Worm (Caenorhabditis elegans) whole organism, young adult: ENCODE results near the gene col-172.

Experiments used
- C06A6.2 ChIP-seq: fragments of 200-800 bp; sonication (Bioruptor generic); conservative IDR thresholded peaks from 2 replicates; pipeline ENCODE4 v1.3.6; 2022; ENCODE audit warnings: missing genetic modification characterization, missing compliant biosample characterization
- F33H1.4 ChIP-seq: fragments of 200-800 bp; sonication (Bioruptor generic); IDR thresholded peaks from 2 replicates; pipeline ENCODE4 v1.3.6; 2022; ENCODE audit warnings: missing genetic modification reagents, missing genetic modification characterization, missing compliant biosample characterization
- ama-1 ChIP-seq, 3 experiments: fragments of 150-350 bp in 1 of 3; sonication (generic microtip) in 2 of 3; optimal IDR thresholded peaks; 2 replicates each; lab custom pipeline; 2014 to 2018; ENCODE audit warnings: missing biosample characterization in 2 of 3, missing genetic modification characterization in 2 of 3, missing genetic modification reagents in 2 of 3
- attf-5 ChIP-seq: fragments of 200-800 bp; sonication (Bioruptor generic); optimal IDR thresholded peaks from 2 replicates; lab custom pipeline; 2018; ENCODE audit warnings: mild to moderate bottlenecking, missing genetic modification characterization, missing compliant biosample characterization
- ceh-40 ChIP-seq: fragments of 200-800 bp; sonication (Bioruptor generic); IDR thresholded peaks from 2 replicates; pipeline ENCODE4 v1.3.6; 2022; ENCODE audit warnings: missing genetic modification characterization, missing compliant biosample characterization
- efl-1 ChIP-seq: fragments of 150-350 bp; optimal IDR thresholded peaks from 2 replicates; lab custom pipeline; 2014; ENCODE audit warnings: missing biosample characterization, missing genetic modification reagents, missing genetic modification characterization
- ets-4 ChIP-seq: fragments of 200-800 bp; sonication (Bioruptor generic); optimal IDR thresholded peaks from 2 replicates; lab custom pipeline; 2018; ENCODE audit warnings: mild to moderate bottlenecking, missing genetic modification characterization, missing compliant biosample characterization
- mcd-1 ChIP-seq: fragments of 200-800 bp; sonication (Bioruptor generic); IDR thresholded peaks from 2 replicates; pipeline ENCODE4 v1.3.6; 2022; ENCODE audit warnings: missing genetic modification reagents, missing genetic modification characterization, missing compliant biosample characterization
- mes-4 ChIP-seq: sonication (generic microtip); optimal IDR thresholded peaks from 2 replicates; lab custom pipeline; 2016; ENCODE audit warnings: missing genotype, missing genetic modification characterization, missing compliant biosample characterization
- snpc-4 ChIP-seq, 5 experiments: fragments of 150-350 bp in 1 of 5; sonication (generic microtip) in 4 of 5; optimal IDR thresholded peaks; 2 replicates each; lab custom pipeline; 2014 to 2018; ENCODE audit warnings: missing genetic modification characterization in 5 of 5, missing biosample characterization in 3 of 5, antibody characterized with exemption in 2 of 5, mild to moderate bottlenecking in 2 of 5, missing compliant biosample characterization in 2 of 5, missing genotype in 2 of 5, moderate library complexity in 2 of 5, missing genetic modification reagents in 1 of 5
- unc-130 ChIP-seq: sonication (generic microtip); optimal IDR thresholded peaks from 2 replicates; lab custom pipeline; 2016; ENCODE audit warnings: missing genetic modification reagents, missing genetic modification characterization, missing compliant biosample characterization
- unc-62 ChIP-seq: fragments of 150-350 bp; optimal IDR thresholded peaks from 2 replicates; lab custom pipeline; 2014; ENCODE audit warnings: missing biosample characterization, missing genetic modification reagents, missing genetic modification characterization
- ztf-25 ChIP-seq: fragments of 200-800 bp; sonication (Bioruptor generic); IDR thresholded peaks from 2 replicates; pipeline ENCODE4 v1.3.6; 2022; ENCODE audit warnings: missing genetic modification reagents, missing genetic modification characterization, missing compliant biosample characterization
- ztf-28 ChIP-seq: fragments of 200-800 bp; sonication (Bioruptor generic); IDR thresholded peaks from 2 replicates; pipeline ENCODE4 v1.3.6; 2022; ENCODE audit warnings: missing genetic modification reagents, missing genetic modification characterization, missing compliant biosample characterization

DNA sequence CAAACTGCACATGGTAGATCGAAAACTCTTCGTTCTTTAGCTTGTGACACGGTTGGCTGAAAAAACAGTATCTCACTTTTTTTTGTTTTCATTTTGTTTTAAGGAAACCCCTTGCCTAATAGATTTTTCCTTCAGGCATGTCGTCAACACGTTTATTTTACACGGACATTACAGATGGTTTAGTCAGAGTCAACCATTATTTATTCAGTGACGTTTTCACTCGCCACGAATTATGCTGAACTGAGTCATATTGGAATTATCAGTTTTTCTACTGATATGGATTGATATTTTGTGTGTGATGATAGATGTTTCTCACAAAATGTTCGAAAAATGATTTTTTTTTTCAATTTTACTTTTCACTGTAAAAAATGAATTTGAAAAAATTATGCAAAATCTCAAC is 5.2 kb upstream of the col-172 start:
- TF ChIP-seq ztf-25 (GFP tag; lab: Robert Waterston, UW) (no peak), mes-4 (tag; lab: Kevin White, UChicago) (no peak), unc-130 (GFP tag; lab: Kevin White, UChicago) (no peak), attf-5 (GFP tag; lab: Kevin White, UChicago) (no peak), ets-4 (GFP tag; lab: Kevin White, UChicago) (no peak), unc-62 (GFP tag; lab: Kevin White, UChicago) (no peak), ama-1 (optimal IDR thresholded peaks at IDR 0.05; lab: Kevin White, UChicago) (no peak), ama-1 (GFP tag; optimal IDR thresholded peaks at IDR 0.05; lab: Kevin White, UChicago) (no peak), efl-1 (no peak), snpc-4 (GFP tag; optimal IDR thresholded peaks at IDR 0.05; lab: Kevin White, UChicago) (no peak), snpc-4 (tag; optimal IDR thresholded peaks at IDR 0.05; lab: Kevin White, UChicago) (no peak), ceh-40 (GFP tag; lab: Robert Waterston, UW) (no peak), mcd-1 (GFP tag; lab: Robert Waterston, UW) (no peak), F33H1.4 (GFP tag; lab: Robert Waterston, UW) (no peak), C06A6.2 (no peak), ztf-28 (GFP tag; lab: Robert Waterston, UW) (no peak)
